Fruit fly (Drosophila melanogaster) whole organism: Measurements from ENCODE around the gene NimB3.

Source experiments
- CG8478 ChIP-seq: fragments of >200 bp; optimal IDR thresholded peaks from 2 replicates; lab custom pipeline; 2018; ENCODE audit warnings: inconsistent platforms
- Dll ChIP-seq: fragments of >200 bp; optimal IDR thresholded peaks from 2 replicates; lab custom pipeline; 2017
- EcR ChIP-seq, 2 experiments: fragments of >200 bp; optimal IDR thresholded peaks; 2 replicates each; lab custom pipeline; 2017; ENCODE audit warnings: missing biosample characterization in 2 of 2, missing genetic modification characterization in 2 of 2, missing genetic modification reagents in 2 of 2
- pan ChIP-seq: fragments of >200 bp; optimal IDR thresholded peaks from 2 replicates; lab custom pipeline; 2017
- psq ChIP-seq: fragments of >200 bp; optimal IDR thresholded peaks from 2 replicates; lab custom pipeline; 2017

DNA sequence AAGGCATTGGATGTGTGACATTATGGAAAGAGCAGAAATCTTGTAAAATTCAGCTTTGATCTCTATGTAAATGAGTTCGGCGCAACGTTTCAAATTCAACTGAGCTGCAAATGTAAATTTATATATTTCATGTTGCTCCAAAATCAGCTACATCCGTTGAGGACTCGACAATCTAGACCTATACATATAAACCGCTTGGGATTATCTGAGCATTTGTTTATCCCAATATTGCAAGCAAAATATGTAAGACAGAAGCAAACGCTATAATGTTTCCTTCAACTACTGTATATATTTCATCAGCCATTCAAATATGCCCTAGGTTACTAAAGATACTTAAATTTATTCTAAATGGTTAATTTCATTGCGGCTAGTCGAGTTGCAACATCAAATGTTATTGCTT is 8.9 kb upstream of the NimB3 start, which contains the start of gene NimC1:
- TF ChIP-seq EcR (GFP tag; optimal IDR thresholded peaks at IDR 0.05; lab: Kevin White, UChicago) (no peak), CG8478 (lab: Kevin White, UChicago) (no peak), Dll (no peak), psq (lab: Kevin White, UChicago) (no peak), pan (no peak)
